Worm (Caenorhabditis elegans): ENCODE results near the gene R02F11.11.
"Not testable (repeated sequence)": the region's sequence is repeated elsewhere in the genome, so short reads cannot be mapped to it uniquely, and the experiment has no call there.

DNA sequence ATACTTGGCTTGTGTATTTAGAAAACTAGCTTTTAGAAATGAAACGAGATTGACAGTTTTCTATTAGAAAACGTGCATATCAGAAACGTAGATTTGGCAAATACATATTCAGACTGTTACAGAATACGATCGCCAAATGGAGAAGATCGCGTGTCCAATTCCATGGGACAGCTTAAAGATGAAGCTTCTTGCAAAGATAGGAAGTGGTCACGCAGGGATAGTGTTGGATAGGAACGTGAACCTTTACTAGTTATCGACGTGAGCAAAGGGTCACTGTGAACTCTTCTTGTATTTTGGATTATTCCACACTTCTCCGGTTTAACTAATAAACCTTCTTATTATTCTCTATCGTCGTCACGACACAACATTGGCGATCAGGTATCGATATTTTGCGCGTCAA, 31.0 kb upstream of the R02F11.11 start, which contains the start of gene bgnt-1.4:
- not testable (repeated sequence) for TF ChIP-seq sma-3 (GFP tag; optimal IDR thresholded peaks at IDR 0.05); nhr-25 (tag; optimal IDR thresholded peaks at IDR 0.05); fos-1 (tag; optimal IDR thresholded peaks at IDR 0.05); ceh-16 (tag; optimal IDR thresholded peaks at IDR 0.05); ceh-82 (tag; optimal IDR thresholded peaks at IDR 0.05); lsy-2 (tag; optimal IDR thresholded peaks at IDR 0.05); ama-1 (optimal IDR thresholded peaks at IDR 0.05); snpc-4 (tag; optimal IDR thresholded peaks at IDR 0.05); nhr-237 (tag; optimal IDR thresholded peaks at IDR 0.05); blmp-1 (tag; optimal IDR thresholded peaks at IDR 0.05; ENCODE audit: insufficient read depth); lin-39 (tag; optimal IDR thresholded peaks at IDR 0.05); Y55F3AM.14 (GFP tag; optimal IDR thresholded peaks at IDR 0.05); zag-1 (tag; optimal IDR thresholded peaks at IDR 0.05); nhr-6 (tag; optimal IDR thresholded peaks at IDR 0.05)
